Worm (Caenorhabditis elegans): ENCODE measurements around the gene lips-13.

ce11 chrII:1071432-1071831 lies 46.4 kb downstream of the lips-13 start:
- no peak for TF ChIP-seq ceh-82 (tag; optimal IDR thresholded peaks at IDR 0.05)
- no peak for TF ChIP-seq skn-1 (tag; optimal IDR thresholded peaks at IDR 0.05)
- no peak for TF ChIP-seq ceh-28 (tag; optimal IDR thresholded peaks at IDR 0.05)

Measured in whole organism, L4 larva.